1 fruit fly cellular context compared by ENCODE assay signal in the genomic region with DNA sequence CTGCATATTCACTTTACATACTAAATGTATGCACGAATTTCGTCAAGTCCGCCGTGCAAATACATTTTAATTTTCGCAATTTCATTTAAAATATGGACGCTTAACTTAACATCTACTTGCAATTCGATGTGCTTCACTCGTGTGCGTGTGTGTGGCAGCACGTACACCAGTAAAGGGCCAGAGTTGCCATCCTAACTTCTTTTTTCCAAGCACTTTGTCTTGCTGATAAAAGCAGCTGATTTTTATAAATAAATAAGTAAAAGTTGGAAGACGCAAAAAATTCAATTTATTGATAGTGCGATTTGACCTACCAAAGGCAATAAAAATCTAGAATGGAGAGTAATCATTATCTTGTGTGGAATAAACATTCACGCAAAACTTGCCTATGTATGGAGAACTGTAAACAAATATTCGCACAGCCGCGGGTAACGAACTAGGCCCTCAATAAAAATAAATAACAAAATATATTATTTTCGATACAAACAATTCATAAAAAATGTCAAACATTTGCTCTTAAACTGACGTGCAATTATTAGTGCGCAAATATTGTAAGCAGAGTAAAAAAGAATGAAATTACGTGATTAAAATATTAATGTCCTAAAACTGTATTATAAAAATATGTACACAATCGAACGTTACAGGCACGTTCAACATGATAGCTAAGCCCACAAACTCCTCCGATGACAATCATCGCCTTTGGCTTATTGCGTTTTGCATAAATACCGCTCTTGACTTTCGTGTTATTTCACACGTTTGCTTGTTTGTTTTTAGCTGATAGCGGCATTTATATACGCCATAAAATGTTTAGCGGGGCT.
TF ChIP-seq lines count a peak whose summit lies in the region.

No protein-coding gene starts in this region.

TF ChIP-seq in whole organism, embryonic, 481 proteins besides CTCF, POLR2A, EP300 and RAD21 (continued from another document):
- TF ChIP-seq pan (optimal IDR thresholded peaks at IDR 0.05; lab: Kevin White, UChicago) (no peak), pan (GFP tag; optimal IDR thresholded peaks at IDR 0.05 in 1 of 2, IDR thresholded peaks at IDR 0.05 in 1 of 2) (peak in 1 of 2 experiments; percentile 64), dysf (GFP tag; IDR thresholded peaks at IDR 0.05; lab: Robert Waterston, UW) (peak; percentile 83), CG6175 (GFP tag; IDR thresholded peaks at IDR 0.05; lab: Robert Waterston, UW) (no peak), CG4854 (GFP tag; optimal IDR thresholded peaks at IDR 0.05; lab: Kevin White, UChicago) (no peak), Antp (GFP tag; optimal IDR thresholded peaks at IDR 0.05; lab: Kevin White, UChicago) (no peak), D19B (GFP tag; optimal IDR thresholded peaks at IDR 0.05; lab: Kevin White, UChicago) (peak; percentile 47), ash1 (GFP tag; optimal IDR thresholded peaks at IDR 0.05; lab: Kevin White, UChicago) (no peak), CG2116 (GFP tag; optimal IDR thresholded peaks at IDR 0.05; lab: Kevin White, UChicago) (no peak), Blimp-1 (GFP tag; optimal IDR thresholded peaks at IDR 0.05; lab: Kevin White, UChicago) (peak; percentile 38), lmd (GFP tag; IDR thresholded peaks at IDR 0.05; lab: Robert Waterston, UW) (peak; percentile 65; the same call in 1 of the 2 replicates), CG13296 (GFP tag; optimal IDR thresholded peaks at IDR 0.05; lab: Kevin White, UChicago) (peak; percentile 79), cad (GFP tag; optimal IDR thresholded peaks at IDR 0.05; lab: Kevin White, UChicago) (no peak), peb (GFP tag; IDR thresholded peaks at IDR 0.05; lab: Robert Waterston, UW) (no peak), CG33213 (GFP tag; optimal IDR thresholded peaks at IDR 0.05; lab: Kevin White, UChicago) (no peak), Gug (GFP tag; IDR thresholded peaks at IDR 0.05; lab: Robert Waterston, UW) (no peak), twi (tag; optimal IDR thresholded peaks at IDR 0.05; lab: Kevin White, UChicago) (peak; percentile 15), mld (GFP tag; IDR thresholded peaks at IDR 0.05; lab: Robert Waterston, UW; ENCODE audit: partially characterized antibody) (no peak), Mrtf (GFP tag; IDR thresholded peaks at IDR 0.05; lab: Robert Waterston, UW) (peak; percentile 50; the same call in 1 of the 3 replicates), corto (GFP tag; optimal IDR thresholded peaks at IDR 0.05; lab: Kevin White, UChicago) (peak; percentile 10), nerfin-1 (tag; optimal IDR thresholded peaks at IDR 0.05; lab: Kevin White, UChicago) (peak; percentile 52), Tbp (GFP tag; optimal IDR thresholded peaks at IDR 0.05; lab: Kevin White, UChicago) (no peak), Med (GFP tag; lab: Kevin White, UChicago) (peak; percentile 77), CG9817 (tag; optimal IDR thresholded peaks at IDR 0.05; lab: Kevin White, UChicago) (peak; percentile 70), CG4282 (GFP tag; optimal IDR thresholded peaks at IDR 0.05; lab: Kevin White, UChicago) (no peak), Asciz (GFP tag; optimal IDR thresholded peaks at IDR 0.05; lab: Kevin White, UChicago) (peak; percentile 42)
